Worm (Caenorhabditis elegans) whole organism, L2 larva: ENCODE data around the gene F45E1.1.

Source experiments
- C34F6.9 ChIP-seq: fragments of 150-350 bp; optimal IDR thresholded peaks from 2 replicates; lab custom pipeline; 2014; ENCODE audit warnings: missing biosample characterization, missing genetic modification characterization
- R02D3.7 ChIP-seq: fragments of 150-350 bp; optimal IDR thresholded peaks from 2 replicates; lab custom pipeline; 2014; ENCODE audit warnings: missing biosample characterization, missing genetic modification characterization
- alr-1 ChIP-seq: fragments of 150-350 bp; optimal IDR thresholded peaks from 2 replicates; lab custom pipeline; 2014; ENCODE audit warnings: missing biosample characterization, missing genetic modification characterization
- aly-2 ChIP-seq: fragments of 150-350 bp; optimal IDR thresholded peaks from 2 replicates; lab custom pipeline; 2014; ENCODE audit warnings: missing biosample characterization, missing genetic modification characterization
- blmp-1 ChIP-seq: sonication (generic microtip); optimal IDR thresholded peaks from 2 replicates; lab custom pipeline; 2017; ENCODE audit warnings: missing genetic modification characterization, mild to moderate bottlenecking, missing compliant biosample characterization, antibody characterized with exemption, moderate library complexity; ENCODE audit not compliant: insufficient read depth
- ceh-16 ChIP-seq: fragments of 150-350 bp; optimal IDR thresholded peaks from 2 replicates; lab custom pipeline; 2014; ENCODE audit warnings: missing biosample characterization, missing genetic modification characterization
- ceh-82 ChIP-seq: fragments of 150-350 bp; optimal IDR thresholded peaks from 2 replicates; lab custom pipeline; 2014; ENCODE audit warnings: missing biosample characterization, missing genetic modification characterization
- crh-2 ChIP-seq: sonication (generic microtip); optimal IDR thresholded peaks from 2 replicates; lab custom pipeline; 2017; ENCODE audit warnings: missing biosample characterization, missing genetic modification characterization
- dmd-4 ChIP-seq: sonication (generic microtip); optimal IDR thresholded peaks from 2 replicates; lab custom pipeline; 2017; ENCODE audit warnings: missing biosample characterization, missing genetic modification characterization
- egl-27 ChIP-seq: sonication (generic microtip); optimal IDR thresholded peaks from 3 replicates; lab custom pipeline; 2017; ENCODE audit warnings: missing biosample characterization, missing genetic modification reagents, missing genetic modification characterization
- elt-1 ChIP-seq: fragments of 150-350 bp; optimal IDR thresholded peaks from 2 replicates; lab custom pipeline; 2014; ENCODE audit warnings: missing biosample characterization, missing genetic modification characterization
- elt-3 ChIP-seq: sonication (generic microtip); optimal IDR thresholded peaks from 2 replicates; lab custom pipeline; 2017; ENCODE audit warnings: missing biosample characterization, missing genetic modification characterization
- fos-1 ChIP-seq: fragments of 150-350 bp; optimal IDR thresholded peaks from 2 replicates; lab custom pipeline; 2014; ENCODE audit warnings: missing biosample characterization, missing genetic modification characterization
- gmeb-1 ChIP-seq: fragments of 150-350 bp; optimal IDR thresholded peaks from 2 replicates; lab custom pipeline; 2014; ENCODE audit warnings: missing biosample characterization, missing genetic modification characterization
- lin-11 ChIP-seq: fragments of 150-350 bp; sonication (generic microtip); optimal IDR thresholded peaks from 2 replicates; lab custom pipeline; 2014; ENCODE audit warnings: missing biosample characterization, missing genetic modification characterization, inconsistent platforms, mixed read lengths
- lin-13 ChIP-seq: fragments of 150-350 bp; optimal IDR thresholded peaks from 2 replicates; lab custom pipeline; 2014; ENCODE audit warnings: missing biosample characterization, missing genetic modification reagents, missing genetic modification characterization
- mbf-1 ChIP-seq: sonication (generic microtip); optimal IDR thresholded peaks from 2 replicates; lab custom pipeline; 2017; ENCODE audit warnings: missing biosample characterization, missing genetic modification characterization
- mdl-1 ChIP-seq, 2 experiments: fragments of 150-350 bp in 1 of 2; sonication (generic microtip) in 1 of 2; optimal IDR thresholded peaks; 2 replicates each; lab custom pipeline; 2017; ENCODE audit warnings: missing biosample characterization in 2 of 2, missing genetic modification characterization in 2 of 2
- nhr-11 ChIP-seq: fragments of 150-350 bp; optimal IDR thresholded peaks from 2 replicates; lab custom pipeline; 2014; ENCODE audit warnings: missing biosample characterization, missing genetic modification characterization
- nhr-12 ChIP-seq: fragments of 150-350 bp; optimal IDR thresholded peaks from 2 replicates; lab custom pipeline; 2014; ENCODE audit warnings: missing biosample characterization, missing genetic modification characterization
- nhr-129 ChIP-seq: fragments of 150-350 bp; optimal IDR thresholded peaks from 2 replicates; lab custom pipeline; 2014; ENCODE audit warnings: missing biosample characterization, missing genetic modification characterization
- nhr-21 ChIP-seq: fragments of 150-350 bp; optimal IDR thresholded peaks from 2 replicates; lab custom pipeline; 2014; ENCODE audit warnings: missing biosample characterization, missing genetic modification characterization
- nhr-23 ChIP-seq: fragments of 150-350 bp; optimal IDR thresholded peaks from 2 replicates; lab custom pipeline; 2014; ENCODE audit warnings: missing biosample characterization, missing genetic modification reagents, missing genetic modification characterization
- nhr-6 ChIP-seq: fragments of 150-350 bp; optimal IDR thresholded peaks from 2 replicates; lab custom pipeline; 2014; ENCODE audit warnings: missing biosample characterization, missing genetic modification characterization
- nhr-77 ChIP-seq: fragments of 150-350 bp; optimal IDR thresholded peaks from 2 replicates; lab custom pipeline; 2014; ENCODE audit warnings: missing biosample characterization, missing genetic modification characterization
- peb-1 ChIP-seq: fragments of 150-350 bp; optimal IDR thresholded peaks from 2 replicates; lab custom pipeline; 2014; ENCODE audit warnings: missing biosample characterization, missing genetic modification characterization
- sem-4 ChIP-seq: fragments of 150-350 bp; optimal IDR thresholded peaks from 2 replicates; lab custom pipeline; 2014; ENCODE audit warnings: missing biosample characterization, missing genetic modification reagents, missing genetic modification characterization
- skn-1 ChIP-seq: sonication (generic microtip); optimal IDR thresholded peaks from 2 replicates; lab custom pipeline; 2017; ENCODE audit warnings: missing biosample characterization, missing genetic modification characterization
- sma-3 ChIP-seq: sonication (generic microtip); optimal IDR thresholded peaks from 2 replicates; lab custom pipeline; 2016; ENCODE audit warnings: missing genetic modification reagents, missing genetic modification characterization, missing compliant biosample characterization
- sma-9 ChIP-seq, 2 experiments: fragments of 150-350 bp in 1 of 2; sonication (generic microtip) in 1 of 2; optimal IDR thresholded peaks; 2 replicates each; lab custom pipeline; 2014 to 2016; ENCODE audit warnings: missing genetic modification characterization in 2 of 2, mild to moderate bottlenecking in 1 of 2, missing biosample characterization in 1 of 2, missing compliant biosample characterization in 1 of 2, missing genetic modification reagents in 1 of 2, moderate library complexity in 1 of 2
- snpc-4 ChIP-seq: fragments of 150-350 bp; optimal IDR thresholded peaks from 2 replicates; lab custom pipeline; 2014; ENCODE audit warnings: missing biosample characterization, missing genetic modification characterization
- unc-55 ChIP-seq: fragments of 150-350 bp; sonication (generic microtip); optimal IDR thresholded peaks from 3 replicates; lab custom pipeline; 2014; ENCODE audit warnings: missing biosample characterization, missing genetic modification reagents, missing genetic modification characterization
- zag-1 ChIP-seq: fragments of 150-350 bp; optimal IDR thresholded peaks from 2 replicates; lab custom pipeline; 2014; ENCODE audit warnings: missing biosample characterization, missing genetic modification characterization
- ztf-1 ChIP-seq: fragments of 200-800 bp; sonication (Bioruptor generic); conservative IDR thresholded peaks from 2 replicates; pipeline ENCODE4 v1.3.6; 2022; ENCODE audit warnings: missing genetic modification characterization, missing compliant biosample characterization
- ztf-11 ChIP-seq: sonication (generic microtip); optimal IDR thresholded peaks from 2 replicates; lab custom pipeline; 2017; ENCODE audit warnings: missing biosample characterization, missing genetic modification characterization
- ztf-4 ChIP-seq: fragments of 150-350 bp; optimal IDR thresholded peaks from 2 replicates; lab custom pipeline; 2014; ENCODE audit warnings: missing biosample characterization, missing genetic modification characterization

The F45E1.1 gene

DNA sequence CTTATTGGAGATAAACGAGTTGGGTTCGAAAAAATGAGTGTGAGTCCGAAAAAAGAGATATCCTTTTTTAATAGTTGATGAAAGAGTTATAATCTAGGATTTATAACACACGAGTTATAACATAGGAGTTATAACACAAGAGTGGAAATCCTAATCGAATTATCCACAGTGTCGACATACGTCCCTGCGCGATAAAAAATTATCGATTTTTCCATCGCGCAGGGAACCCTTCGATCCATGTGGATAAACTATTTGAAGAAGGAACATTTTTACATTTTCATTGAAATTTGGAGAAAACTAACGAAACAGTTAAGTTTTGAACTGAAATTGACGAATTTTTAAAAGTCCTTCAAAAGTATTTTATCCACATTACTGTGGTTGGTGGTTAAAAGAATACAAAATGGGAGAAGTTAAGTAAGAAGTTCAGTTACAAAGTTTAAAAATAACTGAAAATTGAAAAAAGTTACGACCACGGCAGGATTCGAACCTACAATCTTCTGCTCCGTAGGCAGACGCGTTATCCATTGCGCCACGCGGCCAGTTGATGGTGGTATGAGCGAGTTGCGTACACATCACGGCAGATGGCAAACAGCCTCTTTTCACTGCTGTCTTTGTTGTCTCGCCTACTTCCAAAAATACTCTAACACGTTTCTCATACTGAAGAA lies 32.9 kb downstream of the F45E1.1 start (continued):
- TF ChIP-seq nhr-23 (peak; percentile 20), elt-3 (peak; percentile 64)

- no peak for TF ChIP-seq egl-27 (tag; lab: Kevin White, UChicago)
- no peak for TF ChIP-seq sem-4
- TF ChIP-seq blmp-1 (tag; lab: Kevin White, UChicago): no peak
- no peak for TF ChIP-seq crh-2 (tag; lab: Kevin White, UChicago)
- TF ChIP-seq nhr-6 (tag; lab: Kevin White, UChicago): no peak
- no peak for TF ChIP-seq elt-1
- no peak for TF ChIP-seq ztf-11 (tag; lab: Kevin White, UChicago)
- no peak for TF ChIP-seq lin-11 (tag; lab: Kevin White, UChicago)
- TF ChIP-seq ztf-4: no peak
- no peak for TF ChIP-seq nhr-23
- TF ChIP-seq ztf-1 (GFP tag; lab: Robert Waterston, UW): no peak
- TF ChIP-seq nhr-12: no peak
- no peak for TF ChIP-seq peb-1 (tag; lab: Kevin White, UChicago)
- TF ChIP-seq ceh-16 (tag; lab: Kevin White, UChicago): no peak
- no peak for TF ChIP-seq nhr-11
- TF ChIP-seq nhr-129 (tag; lab: Kevin White, UChicago): no peak
- no peak for TF ChIP-seq skn-1
- TF ChIP-seq elt-3: no peak
These were observed 33.9 kb downstream of the F45E1.1 start for ce11 chrX:8037365-8037764.

ce11 chrX:8040967-8041366 lies 37.5 kb downstream of the F45E1.1 start, which contains the start of gene xol-1:
Gene xol-1 (plus strand): TSS chrX:8041313.
- TF ChIP-seq unc-55 (GFP tag; lab: Kevin White, UChicago): no peak
- TF ChIP-seq snpc-4: no peak
- TF ChIP-seq gmeb-1 (tag; lab: Kevin White, UChicago): no peak
- TF ChIP-seq alr-1 (tag; lab: Kevin White, UChicago): no peak

DNA sequence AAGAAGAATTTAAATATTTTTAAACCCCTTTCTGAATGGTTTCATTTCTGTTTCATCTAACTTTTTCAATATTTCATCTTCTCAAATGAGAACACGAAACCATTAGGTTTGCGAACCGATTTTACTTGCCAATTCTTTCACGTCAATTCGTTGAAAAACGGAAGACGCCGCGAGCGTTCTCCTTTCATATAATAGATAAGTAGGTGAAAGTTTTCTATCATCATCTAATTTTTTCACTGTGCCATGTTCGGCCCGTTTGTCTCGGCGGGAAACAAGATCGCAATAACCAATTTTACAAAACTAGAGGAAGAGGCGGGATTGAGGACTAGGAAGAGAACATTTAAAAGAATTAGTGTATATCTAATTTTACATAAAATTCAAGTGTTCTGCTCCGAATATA lies 41.7 kb downstream of the F45E1.1 start, which contains the start of gene C18A11.4:
TSS of gene C18A11.4 (plus strand) at position 367 of the 400 bp plus-strand sequence.
- peak; percentile 79 for TF ChIP-seq blmp-1 (tag; lab: Kevin White, UChicago)
- no peak for TF ChIP-seq lin-11 (tag; lab: Kevin White, UChicago)

- TF ChIP-seq alr-1 (tag; lab: Kevin White, UChicago) (no peak), snpc-4 (no peak), ceh-16 (tag; lab: Kevin White, UChicago) (no peak), fos-1 (tag; lab: Kevin White, UChicago) (no peak), zag-1 (tag; lab: Kevin White, UChicago) (no peak), sma-9 (GFP tag; optimal IDR thresholded peaks at IDR 0.05; lab: Kevin White, UChicago) (peak; percentile 32), sma-9 (tag; optimal IDR thresholded peaks at IDR 0.05; lab: Kevin White, UChicago) (no peak), C34F6.9 (no peak), nhr-129 (tag; lab: Kevin White, UChicago) (no peak), lin-11 (tag; lab: Kevin White, UChicago) (no peak), nhr-12 (no peak), sem-4 (no peak), nhr-21 (tag; lab: Kevin White, UChicago) (peak; percentile 36), lin-13 (GFP tag; lab: Kevin White, UChicago) (no peak), gmeb-1 (tag; lab: Kevin White, UChicago) (no peak), R02D3.7 (tag; lab: Kevin White, UChicago) (no peak), mbf-1 (tag; lab: Kevin White, UChicago) (no peak), dmd-4 (tag; lab: Kevin White, UChicago) (no peak), mdl-1 (tag; optimal IDR thresholded peaks at IDR 0.05; lab: Kevin White, UChicago) (no peak), aly-2 (tag; lab: Kevin White, UChicago) (no peak), peb-1 (tag; lab: Kevin White, UChicago) (no peak), egl-27 (tag; lab: Kevin White, UChicago) (no peak), sma-3 (GFP tag; lab: Kevin White, UChicago) (peak; percentile 44), ceh-82 (tag; lab: Kevin White, UChicago) (no peak), nhr-77 (tag; lab: Kevin White, UChicago) (no peak), crh-2 (tag; lab: Kevin White, UChicago) (peak; percentile 46), elt-3 (no peak)
These were observed 45.2 kb downstream of the F45E1.1 start for ce11 chrX:8048637-8049036.
